Worm (Caenorhabditis elegans): ENCODE results near the gene dlat-1.

Gene dlat-1

ce11 chrV:14423268-14423667 is 23.8 kb downstream of the dlat-1 start, which contains the start of gene rpoa-12 (continued):
- TF ChIP-seq tbx-2 (tag; optimal IDR thresholded peaks at IDR 0.05) (peak; percentile 44), elt-3 (tag; optimal IDR thresholded peaks at IDR 0.05) (no peak)

- no peak for TF ChIP-seq lir-3 (tag; optimal IDR thresholded peaks at IDR 0.05; ENCODE audit: poor library complexity)
- no peak for TF ChIP-seq tlp-1 (tag; optimal IDR thresholded peaks at IDR 0.05)
- TF ChIP-seq hlh-4 (tag; optimal IDR thresholded peaks at IDR 0.05) = no peak
- no peak for TF ChIP-seq mab-9 (GFP tag; IDR thresholded peaks at IDR 0.05)
- no peak for TF ChIP-seq efl-1 (optimal IDR thresholded peaks at IDR 0.05)
- peak in 1 of 2 experiments; percentile 10 for TF ChIP-seq efl-1 (GFP tag; optimal IDR thresholded peaks at IDR 0.05 in 1 of 2)
These were observed 24.8 kb downstream of the dlat-1 start, which contains the start of gene pas-1 for ce11 chrV:14422317-14422716. Gene pas-1, minus strand, starts transcription at chrV:14422618.

DNA sequence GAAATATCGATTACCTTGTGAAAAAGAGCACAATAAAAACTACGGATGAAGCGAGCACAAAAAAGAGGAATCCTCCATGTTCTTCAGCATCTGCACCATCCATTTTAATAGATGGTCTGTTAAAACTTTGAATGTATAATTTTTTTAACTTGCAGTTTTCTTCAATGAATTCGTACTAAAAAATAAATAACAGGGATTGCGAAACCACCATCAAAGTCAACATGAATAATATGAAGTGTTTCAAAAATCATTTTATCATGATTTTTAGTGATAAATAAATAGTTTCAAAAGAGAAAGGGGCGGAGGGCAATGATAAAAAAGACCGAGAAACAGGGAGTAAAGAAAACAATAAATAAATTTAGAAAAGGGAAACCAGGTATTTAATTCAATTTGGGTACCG is 25.8 kb downstream of the dlat-1 start, which contains the start of gene dhs-22:
TSS of gene dhs-22 (minus strand) at position 116 of the 400 bp plus-strand sequence.
- TF ChIP-seq alr-1 (tag; optimal IDR thresholded peaks at IDR 0.05; ENCODE audit: borderline replicate concordance) = no peak
- no peak for TF ChIP-seq sox-4 (tag; optimal IDR thresholded peaks at IDR 0.05)
- no peak for TF ChIP-seq fkh-4 (tag; optimal IDR thresholded peaks at IDR 0.05; ENCODE audit: borderline replicate concordance)
- TF ChIP-seq elt-3 (tag; optimal IDR thresholded peaks at IDR 0.05) = no peak
- no peak for TF ChIP-seq unc-98 (GFP tag; IDR thresholded peaks at IDR 0.05)
- no peak for TF ChIP-seq hpl-2 (GFP tag; optimal IDR thresholded peaks at IDR 0.05)

DNA sequence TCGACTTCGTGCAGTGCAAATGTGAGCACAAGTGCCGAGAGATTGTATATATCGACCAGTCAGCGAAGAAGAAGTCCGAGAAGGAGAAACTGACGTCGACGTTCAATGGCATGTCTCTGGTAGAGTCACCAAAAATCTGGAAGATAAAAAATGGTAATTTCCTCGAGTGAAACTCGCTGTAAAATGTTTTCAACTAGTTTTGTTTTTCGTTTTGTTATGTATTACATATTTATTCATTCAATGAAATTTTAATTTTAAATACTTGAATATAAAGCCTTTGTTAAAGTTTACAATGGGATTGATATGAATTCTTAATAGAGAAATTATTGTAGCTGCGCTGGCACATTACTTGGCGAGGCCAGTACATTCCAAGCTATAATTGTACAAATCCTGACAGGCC is 27.2 kb downstream of the dlat-1 start:
- TF ChIP-seq efl-1 (optimal IDR thresholded peaks at IDR 0.05) = no peak
- TF ChIP-seq efl-1 (GFP tag; optimal IDR thresholded peaks at IDR 0.05 in 1 of 2) = peak in 1 of 2 experiments; percentile 34
- TF ChIP-seq ztf-4 (tag; optimal IDR thresholded peaks at IDR 0.05) = no peak
- no peak for TF ChIP-seq ets-5 (GFP tag; IDR thresholded peaks at IDR 0.05)
- no peak for TF ChIP-seq dsc-1 (tag; optimal IDR thresholded peaks at IDR 0.05)
- TF ChIP-seq C34B4.2 (tag; optimal IDR thresholded peaks at IDR 0.05) = no peak

DNA sequence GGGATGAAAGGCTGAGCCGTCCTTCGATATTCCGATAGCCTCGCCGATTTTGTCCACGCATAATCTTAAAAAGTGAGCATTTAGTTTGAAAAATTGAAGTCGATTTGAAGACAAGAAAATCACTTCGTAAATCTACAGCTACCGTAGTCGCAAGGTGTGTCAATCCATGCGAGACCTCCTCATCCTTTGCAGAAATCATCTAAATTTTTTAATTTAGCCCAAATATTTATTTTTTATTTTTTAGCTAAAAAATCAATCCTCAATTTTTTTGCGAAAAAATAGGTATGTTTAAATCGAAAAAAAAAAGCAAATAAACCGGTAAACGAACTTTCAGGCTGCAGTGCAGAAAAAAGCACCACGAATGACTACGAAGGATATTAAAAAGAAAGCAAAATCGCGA is 29.4 kb downstream of the dlat-1 start, which contains the start of the genes nxf-2 and set-31:
TSS of gene nxf-2 (minus strand) at position 101 of the 400 bp plus-strand sequence.
TSS of gene set-31 (plus strand) at position 169 of the 400 bp plus-strand sequence.
- TF ChIP-seq fos-1 (tag; optimal IDR thresholded peaks at IDR 0.05) = no peak
- no peak for TF ChIP-seq ztf-11 (tag; optimal IDR thresholded peaks at IDR 0.05)
- no peak for TF ChIP-seq zip-4 (GFP tag; optimal IDR thresholded peaks at IDR 0.05)
- TF ChIP-seq lsy-2 (tag; optimal IDR thresholded peaks at IDR 0.05) = peak in 1 of 2 experiments; percentile 12
- no peak for TF ChIP-seq ceh-82 (tag; optimal IDR thresholded peaks at IDR 0.05)

DNA sequence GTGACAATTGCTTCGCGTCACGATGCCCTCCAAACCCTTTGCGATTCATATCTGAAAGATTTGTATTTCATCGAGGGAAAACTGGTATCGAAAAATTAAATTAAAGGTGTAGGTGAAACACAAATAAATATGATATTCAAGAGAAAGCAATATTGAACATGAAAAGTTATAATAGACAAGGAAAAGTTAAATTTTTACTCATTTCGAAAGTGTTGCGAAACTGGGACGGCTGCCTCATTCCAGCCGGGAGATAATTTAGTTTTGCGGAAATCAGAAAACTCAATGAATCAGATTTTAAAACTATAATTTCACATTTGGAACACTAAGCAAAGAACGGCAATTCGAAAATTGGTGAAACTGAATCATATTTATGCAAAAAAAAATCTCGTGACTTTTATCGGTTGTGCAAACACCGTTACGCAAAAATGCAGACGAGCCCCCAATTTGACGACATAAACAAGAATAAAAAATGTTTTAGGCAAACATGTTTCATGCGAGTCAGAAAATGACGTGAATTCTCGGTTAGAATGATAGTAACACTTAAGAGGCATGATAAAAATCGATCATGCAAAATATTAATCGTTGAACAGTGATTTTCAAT is 32.0 kb downstream of the dlat-1 start, which contains the start of the genes nxf-1 and C15H11.11:
TSS of gene nxf-1 (minus strand) at position 51 of the 601 bp plus-strand sequence.
TSS of gene C15H11.11 (plus strand) at position 536 of the 601 bp plus-strand sequence.
- TF ChIP-seq unc-30 (tag; optimal IDR thresholded peaks at IDR 0.05) (no peak), unc-62 (GFP tag; optimal IDR thresholded peaks at IDR 0.05) (no peak), hlh-17 (GFP tag; optimal IDR thresholded peaks at IDR 0.05; ENCODE audit: borderline replicate concordance) (no peak), elt-2 (tag; optimal IDR thresholded peaks at IDR 0.05) (peak; percentile 87), irx-1 (tag; optimal IDR thresholded peaks at IDR 0.05) (peak; percentile 49), unc-86 (tag; optimal IDR thresholded peaks at IDR 0.05) (peak; percentile 72), lsy-2 (tag; optimal IDR thresholded peaks at IDR 0.05) (peak; percentile 78 to 79), fkh-10 (GFP tag; optimal IDR thresholded peaks at IDR 0.05) (peak; percentile 33), fkh-4 (tag; optimal IDR thresholded peaks at IDR 0.05; ENCODE audit: borderline replicate concordance) (no peak), lir-3 (tag; optimal IDR thresholded peaks at IDR 0.05; ENCODE audit: poor library complexity) (peak; percentile 14), nhr-90 (tag; optimal IDR thresholded peaks at IDR 0.05; ENCODE audit: poor library complexity) (peak; percentile 79), mef-2 (tag; optimal IDR thresholded peaks at IDR 0.05) (no peak), ets-5 (GFP tag; IDR thresholded peaks at IDR 0.05) (no peak), dsc-1 (tag; optimal IDR thresholded peaks at IDR 0.05) (peak; percentile 68), unc-98 (GFP tag; IDR thresholded peaks at IDR 0.05) (0 out of 2 replicates have a peak, but pooled peaks have one; percentile 9), fkh-8 (tag; optimal IDR thresholded peaks at IDR 0.05) (peak; percentile 24), lin-35 (GFP tag; optimal IDR thresholded peaks at IDR 0.05) (peak; percentile 63 to 79), nhr-85 (tag) (peak; percentile 79), zag-1 (tag; optimal IDR thresholded peaks at IDR 0.05) (no peak), egl-27 (tag; optimal IDR thresholded peaks at IDR 0.05) (no peak), efl-1 (optimal IDR thresholded peaks at IDR 0.05) (peak; percentile 69 to 77), efl-1 (GFP tag; optimal IDR thresholded peaks at IDR 0.05 in 1 of 2) (peak; percentile 75 to 97), egl-13 (tag; optimal IDR thresholded peaks at IDR 0.05) (peak; percentile 4), isw-1 (GFP tag; IDR thresholded peaks at IDR 0.05) (peak; percentile 37; the same call in 1 of the 2 replicates), nhr-71 (tag; optimal IDR thresholded peaks at IDR 0.05) (peak; percentile 88)

Data from whole organism, L1 larva.